Worm (Caenorhabditis elegans): Measurements from ENCODE around the gene nhr-222.

- TF ChIP-seq nhr-12 (tag; optimal IDR thresholded peaks at IDR 0.05): no peak
- TF ChIP-seq grh-1 (GFP tag; IDR thresholded peaks at IDR 0.05): no peak
- TF ChIP-seq jun-1 (tag; optimal IDR thresholded peaks at IDR 0.05): no peak
- no peak for TF ChIP-seq nhr-84 (tag; optimal IDR thresholded peaks at IDR 0.05)
- no peak for TF ChIP-seq skn-1 (tag; optimal IDR thresholded peaks at IDR 0.05)
- no peak for TF ChIP-seq sox-4 (tag; optimal IDR thresholded peaks at IDR 0.05)
- TF ChIP-seq swsn-7 (tag; optimal IDR thresholded peaks at IDR 0.05): no peak
Measured at ce11 chrV:3524970-3525369, 18.3 kb downstream of the nhr-222 start, which contains the start of gene T24A6.7.
